Worm (Caenorhabditis elegans) whole organism, L1 larva: ENCODE measurements around the gene rhr-1.

Experiments
- C04F5.9 ChIP-seq: sonication (generic microtip); optimal IDR thresholded peaks from 2 replicates; lab custom pipeline; 2016; ENCODE audit warnings: missing genetic modification characterization, missing compliant biosample characterization
- F16B12.6 ChIP-seq: fragments of 150-350 bp; optimal IDR thresholded peaks from 2 replicates; lab custom pipeline; 2014; ENCODE audit warnings: missing biosample characterization, missing genetic modification characterization
- aly-2 ChIP-seq: fragments of 150-350 bp; optimal IDR thresholded peaks from 2 replicates; lab custom pipeline; 2014; ENCODE audit warnings: missing biosample characterization, missing genetic modification characterization
- blmp-1 ChIP-seq: fragments of 150-350 bp; optimal IDR thresholded peaks from 2 replicates; lab custom pipeline; 2014; ENCODE audit warnings: missing biosample characterization, missing genetic modification characterization
- ceh-63 ChIP-seq: fragments of 200-800 bp; sonication (Bioruptor generic); optimal IDR thresholded peaks from 2 replicates; lab custom pipeline; 2018; ENCODE audit warnings: mild to moderate bottlenecking, missing genetic modification characterization, missing compliant biosample characterization
- ceh-88 ChIP-seq: fragments of 200-800 bp; sonication (Bioruptor generic); IDR thresholded peaks from 2 replicates; pipeline ENCODE4 v1.3.6; 2022; ENCODE audit warnings: missing genetic modification characterization, missing compliant biosample characterization
- ces-1 ChIP-seq: fragments of 150-350 bp; optimal IDR thresholded peaks from 2 replicates; lab custom pipeline; 2014; ENCODE audit warnings: missing biosample characterization, missing genetic modification reagents, missing genetic modification characterization
- efl-1 ChIP-seq, 4 experiments: fragments of 150-350 bp; optimal IDR thresholded peaks in 3 of 4; peaks in 1 of 4; 1 replicate in 1 of 4; 2 replicates in 3 of 4; lab custom pipeline; 2014; ENCODE audit warnings: missing biosample characterization in 2 of 4, missing genetic modification characterization in 2 of 4, missing genetic modification reagents in 2 of 4
- egl-13 ChIP-seq: sonication (generic microtip); optimal IDR thresholded peaks from 2 replicates; lab custom pipeline; 2016; ENCODE audit warnings: missing genotype, missing genetic modification reagents, missing genetic modification characterization, missing compliant biosample characterization
- egl-27 ChIP-seq, 2 experiments: fragments of 150-350 bp in 1 of 2; sonication (generic microtip); optimal IDR thresholded peaks; 3 replicates each; lab custom pipeline; 2017 to 2018; ENCODE audit warnings: missing biosample characterization in 2 of 2, missing genetic modification characterization in 2 of 2, missing genetic modification reagents in 2 of 2
- elt-3 ChIP-seq, 6 experiments: fragments of 150-350 bp in 1 of 6; sonication (generic microtip); optimal IDR thresholded peaks; 2 replicates each; lab custom pipeline; 2017 to 2018; ENCODE audit warnings: missing biosample characterization in 6 of 6, missing genetic modification characterization in 6 of 6, inconsistent platforms in 1 of 6
- fkh-4 ChIP-seq: sonication (generic microtip); optimal IDR thresholded peaks from 2 replicates; lab custom pipeline; 2016; ENCODE audit warnings: missing compliant biosample characterization, missing genetic modification characterization, borderline replicate concordance
- grh-1 ChIP-seq: fragments of 200-800 bp; sonication (Bioruptor generic); IDR thresholded peaks from 2 replicates; pipeline ENCODE4 v1.3.6; 2022; ENCODE audit warnings: missing genetic modification reagents, missing genetic modification characterization, missing compliant biosample characterization
- lin-14 ChIP-seq: fragments of 200-800 bp; sonication (Bioruptor generic); optimal IDR thresholded peaks from 2 replicates; lab custom pipeline; 2018; ENCODE audit warnings: mild to moderate bottlenecking, missing genetic modification characterization, moderate library complexity, missing compliant biosample characterization
- lin-15B ChIP-seq: fragments of 150-350 bp; sonication (generic microtip); optimal IDR thresholded peaks from 3 replicates; lab custom pipeline; 2014; ENCODE audit warnings: missing biosample characterization, missing genetic modification characterization
- lin-35 ChIP-seq, 2 experiments: fragments of 150-350 bp; optimal IDR thresholded peaks; 2 replicates each; lab custom pipeline; 2014; ENCODE audit warnings: missing biosample characterization in 2 of 2, missing genetic modification characterization in 2 of 2, missing genetic modification reagents in 2 of 2
- lsy-2 ChIP-seq, 2 experiments: fragments of 150-350 bp; optimal IDR thresholded peaks; 2 replicates each; lab custom pipeline; 2014; ENCODE audit warnings: missing biosample characterization in 2 of 2, missing genetic modification characterization in 2 of 2
- mef-2 ChIP-seq: fragments of 150-350 bp; optimal IDR thresholded peaks from 2 replicates; lab custom pipeline; 2014; ENCODE audit warnings: missing biosample characterization, missing genetic modification characterization
- mep-1 ChIP-seq: fragments of 150-350 bp; optimal IDR thresholded peaks from 2 replicates; lab custom pipeline; 2014; ENCODE audit warnings: missing biosample characterization, missing genetic modification characterization
- nhr-19 ChIP-seq: fragments of 200-800 bp; sonication (Bioruptor generic); conservative IDR thresholded peaks from 2 replicates; pipeline ENCODE4 v1.3.6; 2022; ENCODE audit warnings: missing genetic modification characterization, missing compliant biosample characterization
- nhr-20 ChIP-seq: sonication (generic microtip); optimal IDR thresholded peaks from 2 replicates; lab custom pipeline; 2016; ENCODE audit warnings: mild to moderate bottlenecking, missing genetic modification characterization, missing compliant biosample characterization
- nhr-237 ChIP-seq: fragments of 150-350 bp; optimal IDR thresholded peaks from 2 replicates; lab custom pipeline; 2014; ENCODE audit warnings: missing biosample characterization, missing genetic modification characterization
- nhr-28 ChIP-seq: fragments of 150-350 bp; optimal IDR thresholded peaks from 2 replicates; lab custom pipeline; 2014; ENCODE audit warnings: missing biosample characterization, missing genetic modification characterization
- nhr-71 ChIP-seq: sonication (generic microtip); optimal IDR thresholded peaks from 2 replicates; lab custom pipeline; 2016; ENCODE audit warnings: mild to moderate bottlenecking, missing genetic modification characterization, moderate library complexity, missing compliant biosample characterization
- nhr-77 ChIP-seq: fragments of 150-350 bp; optimal IDR thresholded peaks from 2 replicates; lab custom pipeline; 2014; ENCODE audit warnings: missing biosample characterization, missing genetic modification characterization
- nhr-84 ChIP-seq: sonication (generic microtip); optimal IDR thresholded peaks from 2 replicates; lab custom pipeline; 2017; ENCODE audit warnings: missing biosample characterization, missing genetic modification characterization
- nhr-85 ChIP-seq: sonication (generic microtip); peaks from one replicate; lab custom pipeline; 2016; ENCODE audit warnings: missing genetic modification characterization, inconsistent platforms, missing compliant biosample characterization
- nhr-90 ChIP-seq: sonication (generic microtip); optimal IDR thresholded peaks from 2 replicates; lab custom pipeline; 2016; ENCODE audit warnings: mild to moderate bottlenecking, missing genetic modification characterization, missing compliant biosample characterization; ENCODE audit not compliant: poor library complexity
- pqm-1 ChIP-seq: sonication (generic microtip); optimal IDR thresholded peaks from 3 replicates; lab custom pipeline; 2017; ENCODE audit warnings: missing biosample characterization, missing genetic modification characterization
- sox-4 ChIP-seq: sonication (generic microtip); optimal IDR thresholded peaks from 2 replicates; lab custom pipeline; 2016; ENCODE audit warnings: missing genetic modification characterization, missing compliant biosample characterization
- sptf-1 ChIP-seq: fragments of 150-350 bp; optimal IDR thresholded peaks from 2 replicates; lab custom pipeline; 2014; ENCODE audit warnings: missing biosample characterization, missing genetic modification characterization
- sup-37 ChIP-seq: fragments of 200-800 bp; sonication (Bioruptor generic); optimal IDR thresholded peaks from 2 replicates; lab custom pipeline; 2018; ENCODE audit warnings: mild to moderate bottlenecking, missing genetic modification characterization, missing compliant biosample characterization
- tlp-1 ChIP-seq: fragments of 150-350 bp; optimal IDR thresholded peaks from 2 replicates; lab custom pipeline; 2014; ENCODE audit warnings: missing biosample characterization, missing genetic modification characterization
- unc-62 ChIP-seq: fragments of 150-350 bp; optimal IDR thresholded peaks from 2 replicates; lab custom pipeline; 2014; ENCODE audit warnings: missing biosample characterization, missing genetic modification reagents, missing genetic modification characterization
- unc-86 ChIP-seq: sonication (generic microtip); optimal IDR thresholded peaks from 2 replicates; lab custom pipeline; 2016; ENCODE audit warnings: missing genetic modification characterization, missing compliant biosample characterization
- unc-98 ChIP-seq: fragments of 200-800 bp; sonication (Bioruptor generic); IDR thresholded peaks from 2 replicates; pipeline ENCODE4 v1.3.6; 2022; ENCODE audit warnings: missing genetic modification characterization, missing compliant biosample characterization

rhr-1 gene

DNA sequence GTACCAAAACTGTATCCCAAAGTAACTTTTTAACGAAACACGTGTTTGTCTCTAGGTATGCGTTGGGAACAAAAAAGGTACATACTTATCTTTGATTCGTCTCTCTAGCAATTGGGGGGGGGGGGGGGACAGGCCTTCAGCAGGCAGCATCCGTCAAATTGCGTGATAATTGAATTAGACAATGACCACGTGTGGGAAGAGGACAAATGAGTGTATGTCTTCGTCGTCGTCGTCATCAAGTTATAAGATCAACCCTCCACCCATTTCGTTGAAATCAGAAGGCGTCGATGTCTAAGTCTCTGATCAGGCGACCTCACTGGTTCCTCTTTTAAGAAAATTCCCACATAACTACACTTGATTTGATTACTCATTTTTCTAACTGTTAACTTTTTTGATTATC is 17.3 kb upstream of the rhr-1 start, which contains the start of gene F08F3.4 (continued):
- no peak for TF ChIP-seq nhr-77 (tag; lab: Kevin White, UChicago)
- TF ChIP-seq fkh-4 (tag; lab: Kevin White, UChicago): no peak
- TF ChIP-seq sox-4 (tag; lab: Kevin White, UChicago): no peak
- TF ChIP-seq lin-14 (GFP tag; lab: Kevin White, UChicago): peak; percentile 85
- TF ChIP-seq pqm-1: no peak
- TF ChIP-seq grh-1: peak; percentile 76
- TF ChIP-seq ceh-88 (GFP tag; lab: Robert Waterston, UW): no peak
- no peak for TF ChIP-seq efl-1 (optimal IDR thresholded peaks at IDR 0.05; lab: Kevin White, UChicago)
- peak in 1 of 2 experiments; percentile 84 for TF ChIP-seq efl-1 (GFP tag; optimal IDR thresholded peaks at IDR 0.05 in 1 of 2; lab: Kevin White, UChicago)
- TF ChIP-seq ceh-63 (GFP tag; lab: Kevin White, UChicago): no peak
- TF ChIP-seq nhr-19 (GFP tag; lab: Robert Waterston, UW): peak; percentile 69
- no peak for TF ChIP-seq F16B12.6 (tag; lab: Kevin White, UChicago)
- TF ChIP-seq sup-37: no peak
- TF ChIP-seq tlp-1: no peak
- TF ChIP-seq nhr-237 (tag; lab: Kevin White, UChicago): no peak
- TF ChIP-seq egl-27 (tag; optimal IDR thresholded peaks at IDR 0.05; lab: Kevin White, UChicago): no peak
- TF ChIP-seq lin-35 (GFP tag; optimal IDR thresholded peaks at IDR 0.05; lab: Kevin White, UChicago): peak in 1 of 2 experiments; percentile 16
- TF ChIP-seq nhr-85: peak; percentile 98
- no peak for TF ChIP-seq C04F5.9 (tag; lab: Kevin White, UChicago)

DNA sequence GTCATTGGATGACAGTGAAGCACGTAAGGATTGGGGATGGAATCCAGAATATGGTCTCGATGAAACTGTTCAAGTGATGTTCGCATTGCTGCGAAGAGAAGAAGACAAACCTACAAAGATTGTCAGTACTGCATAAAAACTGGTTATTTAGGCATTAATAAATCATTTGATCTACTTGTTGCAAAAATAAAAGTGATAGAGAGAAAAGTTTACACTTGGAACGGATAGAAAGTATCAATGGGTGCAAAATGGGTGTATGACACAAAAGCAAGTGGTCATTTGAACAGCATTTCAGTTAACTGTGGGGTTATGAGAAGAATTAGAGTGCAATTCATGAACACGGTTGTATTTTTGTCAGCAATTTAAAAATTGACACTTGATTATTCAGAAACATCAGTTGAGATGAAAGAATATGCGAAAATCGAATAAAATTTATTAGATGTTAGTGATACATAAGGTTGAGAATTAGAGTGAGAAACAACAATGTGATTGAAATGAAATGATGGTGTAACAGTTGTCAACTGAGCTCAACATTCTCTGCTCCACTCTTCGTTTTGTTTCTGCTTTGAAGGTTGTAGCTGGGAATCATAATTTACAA is 15.1 kb upstream of the rhr-1 start, which contains the start of gene F08F3.10:
Gene F08F3.10 (plus strand): TSS at position 548 of the 598 bp plus-strand sequence.
- TF ChIP-seq nhr-20 (tag; lab: Kevin White, UChicago) (peak; percentile 41), nhr-71 (peak; percentile 16), lin-35 (GFP tag; optimal IDR thresholded peaks at IDR 0.05; lab: Kevin White, UChicago) (peak in 1 of 2 experiments; percentile 13), unc-86 (tag; lab: Kevin White, UChicago) (no peak), aly-2 (tag; lab: Kevin White, UChicago) (no peak), pqm-1 (no peak), blmp-1 (peak; percentile 41), unc-98 (GFP tag; lab: Robert Waterston, UW) (no peak), efl-1 (optimal IDR thresholded peaks at IDR 0.05; lab: Kevin White, UChicago) (no peak), efl-1 (GFP tag; optimal IDR thresholded peaks at IDR 0.05 in 1 of 2; lab: Kevin White, UChicago) (peak in 1 of 2 experiments; percentile 61), elt-3 (tag; optimal IDR thresholded peaks at IDR 0.05; lab: Kevin White, UChicago) (peak in 1 of 6 experiments; percentile 32), lsy-2 (tag; optimal IDR thresholded peaks at IDR 0.05; lab: Kevin White, UChicago) (peak in 1 of 2 experiments; percentile 7), grh-1 (peak; percentile 27; the same call in 1 of the 2 replicates), unc-62 (GFP tag; lab: Kevin White, UChicago) (no peak), ces-1 (GFP tag; lab: Kevin White, UChicago) (no peak), nhr-90 (tag; lab: Kevin White, UChicago) (peak; percentile 7), lin-14 (GFP tag; lab: Kevin White, UChicago) (no peak), nhr-85 (peak; percentile 79)
- TF ChIP-seq, all 84 proteins: peak for 10

DNA sequence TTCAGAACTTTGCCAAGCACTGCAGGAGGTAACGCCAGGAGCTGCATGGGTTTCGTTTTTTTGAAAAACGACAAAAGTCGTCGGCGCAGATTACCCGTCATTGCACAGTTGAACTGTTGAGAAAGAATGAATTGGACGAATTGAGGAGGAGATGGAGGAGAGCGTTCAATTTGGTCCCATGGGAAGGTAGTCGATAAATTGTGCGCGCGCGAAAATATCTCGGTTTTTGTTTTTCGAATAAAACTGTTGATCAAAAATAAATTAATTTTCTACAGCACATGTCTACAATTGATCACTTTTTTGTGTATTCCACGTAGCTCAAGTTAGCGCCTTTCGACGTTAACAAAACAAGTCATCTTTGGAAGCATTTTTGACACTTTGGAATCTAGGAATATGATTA is 8.0 kb upstream of the rhr-1 start, which contains the start of gene F08F3.6:
Gene F08F3.6 (minus strand): TSS at position 153 of the 400 bp plus-strand sequence.
- no peak for TF ChIP-seq mep-1 (tag; lab: Kevin White, UChicago)
- no peak for TF ChIP-seq sptf-1 (tag; lab: Kevin White, UChicago)
- no peak for TF ChIP-seq lin-14 (GFP tag; lab: Kevin White, UChicago)
- no peak for TF ChIP-seq nhr-84
- TF ChIP-seq lin-15B (tag; lab: Kevin White, UChicago): no peak
- no peak for TF ChIP-seq egl-13
- TF ChIP-seq nhr-85: no peak
- TF ChIP-seq mef-2 (tag; lab: Kevin White, UChicago): no peak

DNA sequence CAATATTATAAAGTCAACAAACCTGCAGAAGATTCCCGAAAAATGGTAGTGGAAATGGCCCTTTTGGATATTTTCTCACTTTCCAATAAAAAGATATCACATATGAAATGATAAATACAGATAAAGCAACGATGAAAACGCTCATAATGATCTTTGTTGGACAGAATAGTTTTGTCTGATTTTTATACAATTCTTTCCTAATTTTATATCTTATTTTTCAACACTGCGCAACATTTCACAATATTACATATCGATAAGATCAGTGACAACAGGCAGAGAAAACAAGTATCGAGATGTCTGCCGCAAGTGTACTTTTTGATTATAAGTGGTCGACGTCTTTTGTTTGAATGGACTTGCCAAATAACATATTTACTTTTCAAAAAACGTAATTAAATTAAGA is 4.8 kb upstream of the rhr-1 start, which contains the start of gene cyp-14A5:
Gene cyp-14A5 (minus strand): TSS at position 163 of the 400 bp plus-strand sequence.
- no peak for TF ChIP-seq nhr-28 (tag; lab: Kevin White, UChicago)
- no peak for TF ChIP-seq nhr-77 (tag; lab: Kevin White, UChicago)
- TF ChIP-seq elt-3 (tag; optimal IDR thresholded peaks at IDR 0.05; lab: Kevin White, UChicago): peak in 2 of 6 experiments; percentile 17 to 34
- TF ChIP-seq blmp-1: peak; percentile 43
